Fruit fly (Drosophila melanogaster) whole organism, embryonic: Measurements from ENCODE around the gene Elo68alpha.

Experiments used
- Ada2b ChIP-seq: fragments of 200-800 bp; sonication (Bioruptor generic); IDR thresholded peaks from 2 replicates; pipeline ENCODE4 v1.3.6; 2022; ENCODE audit warnings: missing biosample characterization, missing genetic modification characterization
- Awh ChIP-seq: fragments of 200-800 bp; sonication (Bioruptor generic); IDR thresholded peaks from 2 replicates; pipeline ENCODE4, ENCODE4 v1.3.6; 2022; ENCODE audit warnings: missing biosample characterization, missing genetic modification characterization
- Bteb2 ChIP-seq: fragments of 200-800 bp; sonication (Bioruptor generic); optimal IDR thresholded peaks from 2 replicates; lab custom pipeline; 2016; ENCODE audit warnings: missing biosample characterization, missing genetic modification characterization
- CG10565 ChIP-seq: fragments of 200-800 bp; sonication (Bioruptor generic); optimal IDR thresholded peaks from 3 replicates; lab custom pipeline; 2016; ENCODE audit warnings: missing biosample characterization, mild to moderate bottlenecking, missing genetic modification characterization
- CG11398 ChIP-seq: fragments of 200-800 bp; sonication (Bioruptor generic); optimal IDR thresholded peaks from 2 replicates; lab custom pipeline; 2016; ENCODE audit warnings: missing biosample characterization, missing genetic modification characterization
- CG12236 ChIP-seq: fragments of 200-800 bp; sonication (Bioruptor generic); optimal IDR thresholded peaks from 2 replicates; lab custom pipeline; 2016; ENCODE audit warnings: missing biosample characterization, missing genetic modification characterization
- CG1233 ChIP-seq: fragments of 200-800 bp; sonication (Bioruptor generic); optimal IDR thresholded peaks from 4 replicates; lab custom pipeline; 2018; ENCODE audit warnings: missing biosample characterization, mild to moderate bottlenecking, missing genetic modification characterization
- CG15269 ChIP-seq: fragments of 200-800 bp; sonication (Bioruptor generic); optimal IDR thresholded peaks from 2 replicates; lab custom pipeline; 2018; ENCODE audit warnings: missing biosample characterization, mild to moderate bottlenecking, missing genetic modification characterization, moderate library complexity
- CG15479 ChIP-seq: fragments of 200-800 bp; sonication (Bioruptor generic); optimal IDR thresholded peaks from 3 replicates; lab custom pipeline; 2019; ENCODE audit warnings: missing biosample characterization, mild to moderate bottlenecking, missing genetic modification characterization, moderate library complexity
- CG16815 ChIP-seq: fragments of 200-800 bp; sonication (Bioruptor generic); optimal IDR thresholded peaks from 3 replicates; lab custom pipeline; 2017; ENCODE audit warnings: missing biosample characterization, mild to moderate bottlenecking, missing genetic modification characterization
- CG3065 ChIP-seq: fragments of 200-800 bp; sonication (Bioruptor generic); optimal IDR thresholded peaks from 2 replicates; lab custom pipeline; 2016; ENCODE audit warnings: missing biosample characterization, missing genetic modification characterization
- CG3838 ChIP-seq: fragments of 200-800 bp; sonication (Bioruptor generic); optimal IDR thresholded peaks from 3 replicates; lab custom pipeline; 2016; ENCODE audit warnings: missing biosample characterization, missing genetic modification characterization
- CG3995 ChIP-seq: fragments of 200-800 bp; sonication (Bioruptor generic); optimal IDR thresholded peaks from 3 replicates; lab custom pipeline; 2016; ENCODE audit warnings: missing biosample characterization, missing genetic modification characterization
- CG4617 ChIP-seq: fragments of 200-800 bp; sonication (Bioruptor generic); optimal IDR thresholded peaks from 3 replicates; lab custom pipeline; 2016; ENCODE audit warnings: missing biosample characterization, missing genetic modification characterization, borderline replicate concordance
- CG4854 ChIP-seq: fragments of 200-800 bp; sonication (Bioruptor generic); optimal IDR thresholded peaks from 2 replicates; lab custom pipeline; 2016; ENCODE audit warnings: missing biosample characterization, missing genetic modification characterization, inconsistent platforms
- CG6689 ChIP-seq: fragments of 200-800 bp; sonication (Bioruptor generic); IDR thresholded peaks from 2 replicates; pipeline ENCODE4 v1.3.6; 2022; ENCODE audit warnings: missing biosample characterization, missing genetic modification characterization
- CG6854 ChIP-seq: fragments of 200-800 bp; sonication (Bioruptor generic); optimal IDR thresholded peaks from 3 replicates; lab custom pipeline; 2017; ENCODE audit warnings: missing biosample characterization, mild to moderate bottlenecking, missing genetic modification characterization
- CG7271 ChIP-seq: fragments of 200-800 bp; sonication (Bioruptor generic); optimal IDR thresholded peaks from 2 replicates; lab custom pipeline; 2018; ENCODE audit warnings: missing biosample characterization, mild to moderate bottlenecking, missing genetic modification characterization, moderate library complexity
- CG7928 ChIP-seq: fragments of 200-800 bp; sonication (Bioruptor generic); optimal IDR thresholded peaks from 2 replicates; lab custom pipeline; 2017; ENCODE audit warnings: missing biosample characterization, mild to moderate bottlenecking, missing genetic modification characterization
- CG8944 ChIP-seq: fragments of 200-800 bp; sonication (Bioruptor generic); optimal IDR thresholded peaks from 3 replicates; lab custom pipeline; 2016; ENCODE audit warnings: missing biosample characterization, missing genetic modification characterization
- CTCF ChIP-seq: fragments of 200-800 bp; sonication (Bioruptor generic); optimal IDR thresholded peaks from 2 replicates; lab custom pipeline; 2017; ENCODE audit warnings: missing biosample characterization, mild to moderate bottlenecking, missing genetic modification characterization, moderate library complexity
- D ChIP-seq, 2 experiments: fragments of 200-800 bp in 1 of 2; fragments of >200 bp in 1 of 2; sonication (Bioruptor generic) in 1 of 2; optimal IDR thresholded peaks; 2 replicates in 1 of 2; 3 replicates in 1 of 2; lab custom pipeline; 2017; ENCODE audit warnings: mild to moderate bottlenecking in 1 of 2, missing biosample characterization in 1 of 2, missing genetic modification characterization in 1 of 2, missing genetic modification reagents in 1 of 2
- Deaf1 ChIP-seq: fragments of 200-800 bp; optimal IDR thresholded peaks from 3 replicates; lab custom pipeline; 2019; ENCODE audit warnings: missing biosample characterization, mild to moderate bottlenecking, missing genetic modification characterization, moderate library complexity
- Dp ChIP-seq: fragments of 200-800 bp; sonication (Bioruptor generic); optimal IDR thresholded peaks from 2 replicates; lab custom pipeline; 2018; ENCODE audit warnings: missing biosample characterization, mild to moderate bottlenecking, missing genetic modification characterization, moderate library complexity
- Gsc ChIP-seq: fragments of 200-800 bp; sonication (Bioruptor generic); IDR thresholded peaks from 2 replicates; pipeline ENCODE4 v1.3.6; 2022; ENCODE audit warnings: missing biosample characterization, missing genetic modification characterization
- HLHmδ ChIP-seq: fragments of 200-800 bp; sonication (Bioruptor generic); optimal IDR thresholded peaks from 2 replicates; lab custom pipeline; 2018; ENCODE audit warnings: missing biosample characterization, mild to moderate bottlenecking, missing genetic modification characterization, moderate library complexity
- Hr3 ChIP-seq: fragments of 200-800 bp; sonication (Bioruptor generic); optimal IDR thresholded peaks from 3 replicates; lab custom pipeline; 2016; ENCODE audit warnings: missing biosample characterization, missing genetic modification characterization
- Hr39 ChIP-seq: fragments of >200 bp; optimal IDR thresholded peaks from 2 replicates; lab custom pipeline; 2017
- Lim3 ChIP-seq: fragments of 200-800 bp; sonication (Bioruptor generic); IDR thresholded peaks from 2 replicates; pipeline ENCODE4 v1.3.6; 2022; ENCODE audit warnings: missing biosample characterization, missing genetic modification characterization
- Neu2 ChIP-seq: fragments of 200-800 bp; sonication (Bioruptor generic); optimal IDR thresholded peaks from 3 replicates; lab custom pipeline; 2016; ENCODE audit warnings: missing biosample characterization, missing genetic modification characterization, borderline replicate concordance
- Nf-YC ChIP-seq: fragments of 200-800 bp; optimal IDR thresholded peaks from 3 replicates; lab custom pipeline; 2019; ENCODE audit warnings: missing biosample characterization, mild to moderate bottlenecking, missing genetic modification characterization, moderate library complexity
- Opbp ChIP-seq: fragments of 200-800 bp; sonication (Bioruptor generic); IDR thresholded peaks from 3 replicates; pipeline ENCODE4 v1.3.6; 2022; ENCODE audit warnings: missing biosample characterization, missing genetic modification characterization; ENCODE audit not compliant: partially characterized antibody
- Ptx1 ChIP-seq: fragments of 200-800 bp; sonication (Bioruptor generic); IDR thresholded peaks from 2 replicates; pipeline ENCODE4 v1.3.6; 2022; ENCODE audit warnings: missing biosample characterization, missing genetic modification characterization
- ac ChIP-seq: fragments of 200-800 bp; sonication (Bioruptor generic); optimal IDR thresholded peaks from 3 replicates; lab custom pipeline; 2017; ENCODE audit warnings: missing biosample characterization, mild to moderate bottlenecking, missing genetic modification characterization
- dpn ChIP-seq, 2 experiments: fragments of 200-800 bp; sonication (Bioruptor generic); optimal IDR thresholded peaks; 3 replicates each; lab custom pipeline; 2016; ENCODE audit warnings: missing biosample characterization in 2 of 2, missing genetic modification characterization in 2 of 2
- ems ChIP-seq: fragments of 200-800 bp; sonication (Bioruptor generic); optimal IDR thresholded peaks from 3 replicates; lab custom pipeline; 2016; ENCODE audit warnings: missing biosample characterization, missing genetic modification characterization
- ewg ChIP-seq: fragments of 200-800 bp; sonication (Bioruptor generic); optimal IDR thresholded peaks from 3 replicates; lab custom pipeline; 2017; ENCODE audit warnings: mild to moderate bottlenecking, missing biosample characterization, missing genetic modification reagents, missing genetic modification characterization
- fu2 ChIP-seq: fragments of 200-800 bp; sonication (Bioruptor generic); optimal IDR thresholded peaks from 2 replicates; lab custom pipeline; 2016; ENCODE audit warnings: missing biosample characterization, missing genetic modification characterization
- grau ChIP-seq: fragments of 200-800 bp; optimal IDR thresholded peaks from 3 replicates; lab custom pipeline; 2019; ENCODE audit warnings: missing biosample characterization, mild to moderate bottlenecking, missing genetic modification characterization, moderate library complexity
- hkb ChIP-seq, 2 experiments: fragments of 200-800 bp in 1 of 2; fragments of >200 bp in 1 of 2; sonication (Bioruptor generic) in 1 of 2; IDR thresholded peaks in 1 of 2; optimal IDR thresholded peaks in 1 of 2; 2 replicates each; pipeline versions ENCODE4 v1.3.6 to Lab custom; 2017 to 2022; ENCODE audit warnings: missing biosample characterization in 1 of 2, missing genetic modification characterization in 1 of 2
- klu ChIP-seq: fragments of 200-800 bp; sonication (Bioruptor generic); IDR thresholded peaks from 2 replicates; pipeline ENCODE4 v1.3.6; 2022; ENCODE audit warnings: missing biosample characterization, missing genetic modification characterization
- mam ChIP-seq: fragments of 200-800 bp; sonication (Bioruptor generic); optimal IDR thresholded peaks from 3 replicates; lab custom pipeline; 2016; ENCODE audit warnings: missing biosample characterization, missing genetic modification characterization
- pan ChIP-seq, 4 experiments: fragments of >200 bp in 3 of 4; fragments of 200-800 bp in 1 of 4; sonication (Bioruptor generic) in 1 of 4; optimal IDR thresholded peaks in 3 of 4; IDR thresholded peaks in 1 of 4; 2 replicates each; pipeline versions ENCODE4 v1.3.6 to Lab custom; 2017 to 2022; ENCODE audit warnings: missing biosample characterization in 2 of 4, missing genetic modification characterization in 2 of 4, mixed read lengths in 1 of 4
- pzg ChIP-seq: fragments of 200-800 bp; sonication (Bioruptor generic); optimal IDR thresholded peaks from 3 replicates; lab custom pipeline; 2018; ENCODE audit warnings: missing biosample characterization, mild to moderate bottlenecking, missing genetic modification characterization, moderate library complexity
- repo ChIP-seq: fragments of 200-800 bp; sonication (Bioruptor generic); optimal IDR thresholded peaks from 2 replicates; lab custom pipeline; 2016; ENCODE audit warnings: missing biosample characterization, missing genetic modification characterization
- seq ChIP-seq: fragments of 200-800 bp; sonication (Bioruptor generic); IDR thresholded peaks from 2 replicates; pipeline ENCODE4 v1.3.6; 2022; ENCODE audit warnings: missing biosample characterization, missing genetic modification characterization
- sima ChIP-seq: fragments of 200-800 bp; sonication (Bioruptor generic); optimal IDR thresholded peaks from 2 replicates; lab custom pipeline; 2016; ENCODE audit warnings: missing biosample characterization, missing genetic modification characterization
- tap ChIP-seq: fragments of 200-800 bp; optimal IDR thresholded peaks from 3 replicates; lab custom pipeline; 2019; ENCODE audit warnings: missing biosample characterization, mild to moderate bottlenecking, missing genetic modification characterization, moderate library complexity
- unc-4 ChIP-seq: fragments of 200-800 bp; sonication (Bioruptor generic); IDR thresholded peaks from 2 replicates; pipeline ENCODE4 v1.3.6; 2022; ENCODE audit warnings: missing biosample characterization, missing genetic modification characterization; ENCODE audit not compliant: partially characterized antibody
- yki ChIP-seq: fragments of >200 bp; optimal IDR thresholded peaks from 3 replicates; lab custom pipeline; 2018
- zfh1 ChIP-seq: fragments of 200-800 bp; sonication (Bioruptor generic); IDR thresholded peaks from 3 replicates; pipeline ENCODE4 v1.3.6; 2022; ENCODE audit warnings: missing biosample characterization, missing genetic modification characterization

The Elo68alpha gene

dm6 chr3L:11119901-11120418 is 17.1 kb upstream of the Elo68alpha start (continued):
- TF ChIP-seq seq (GFP tag; lab: Robert Waterston, UW) (no peak), ewg (GFP tag; lab: Kevin White, UChicago) (peak; percentile 64), mam (GFP tag; lab: Kevin White, UChicago) (no peak), CG3995 (no peak), Neu2 (no peak), CG10565 (no peak), Hr39 (lab: Kevin White, UChicago) (no peak), CTCF (GFP tag; lab: Kevin White, UChicago) (no peak), CG8944 (GFP tag; lab: Kevin White, UChicago) (no peak), D (optimal IDR thresholded peaks at IDR 0.05; lab: Kevin White, UChicago) (peak; percentile 27), D (GFP tag; optimal IDR thresholded peaks at IDR 0.05; lab: Kevin White, UChicago) (no peak), CG3065 (GFP tag; lab: Kevin White, UChicago) (no peak), klu (GFP tag; lab: Robert Waterston, UW) (no peak), sima (GFP tag; lab: Kevin White, UChicago) (no peak), ac (GFP tag; lab: Kevin White, UChicago) (peak; percentile 49), unc-4 (no peak), Bteb2 (no peak), CG1233 (GFP tag; lab: Kevin White, UChicago) (peak; percentile 57), CG15479 (GFP tag; lab: Kevin White, UChicago) (peak; percentile 77), Lim3 (GFP tag; lab: Robert Waterston, UW) (no peak), CG7928 (GFP tag; lab: Kevin White, UChicago) (no peak), Ada2b (GFP tag; lab: Robert Waterston, UW) (no peak), CG6689 (no peak), CG3838 (GFP tag; lab: Kevin White, UChicago) (no peak), fu2 (GFP tag; lab: Kevin White, UChicago) (no peak), CG6854 (GFP tag; lab: Kevin White, UChicago) (peak; percentile 47), CG4617 (GFP tag; lab: Kevin White, UChicago) (no peak), tap (tag; lab: Kevin White, UChicago) (no peak), Awh (no peak; the same call in 1 of the 2 replicates), pzg (peak; percentile 8), zfh1 (0 out of 3 replicates have a peak, but pooled peaks have one; percentile 18), grau (tag; lab: Kevin White, UChicago) (no peak), CG7271 (peak; percentile 33), Deaf1 (tag; lab: Kevin White, UChicago) (peak; percentile 58), CG15269 (tag; lab: Kevin White, UChicago) (no peak), Dp (GFP tag; lab: Kevin White, UChicago) (no peak), hkb (optimal IDR thresholded peaks at IDR 0.05; lab: Kevin White, UChicago) (no peak), hkb (GFP tag; IDR thresholded peaks at IDR 0.05; lab: Robert Waterston, UW) (0 out of 2 replicates have a peak, but pooled peaks have one; percentile 13), HLHmδ (GFP tag; lab: Kevin White, UChicago) (no peak), Gsc (no peak), Hr3 (no peak), Nf-YC (no peak), CG12236 (no peak), Ptx1 (no peak), repo (GFP tag; lab: Kevin White, UChicago) (peak; percentile 14), ems (GFP tag; lab: Kevin White, UChicago) (no peak), yki (lab: Kevin White, UChicago) (no peak), CG4854 (no peak), Opbp (GFP tag; lab: Robert Waterston, UW) (no peak), pan (optimal IDR thresholded peaks at IDR 0.05; lab: Kevin White, UChicago) (no peak), pan (GFP tag; optimal IDR thresholded peaks at IDR 0.05 in 1 of 2, IDR thresholded peaks at IDR 0.05 in 1 of 2) (no peak), CG16815 (GFP tag; lab: Kevin White, UChicago) (no peak), CG11398 (GFP tag; lab: Kevin White, UChicago) (no peak), dpn (GFP tag; optimal IDR thresholded peaks at IDR 0.05; lab: Kevin White, UChicago) (no peak)
